Worm (Caenorhabditis elegans): ENCODE data around the gene apy-1.

- no peak for TF ChIP-seq nhr-76 (tag; optimal IDR thresholded peaks at IDR 0.05)
- TF ChIP-seq mep-1 (tag; optimal IDR thresholded peaks at IDR 0.05), result no peak
- no peak for TF ChIP-seq lin-13 (tag; optimal IDR thresholded peaks at IDR 0.05)
- TF ChIP-seq unc-39 (tag; optimal IDR thresholded peaks at IDR 0.05), result no peak
These were observed 44.3 kb downstream of the apy-1 start, which contains the start of gene F46C8.3 for ce11 chrX:7525271-7525670.
